Worm (Caenorhabditis elegans) whole organism, L3 larva: Measurements from ENCODE around the gene F12A10.9.
A peak's percentile ranks its signal among the peaks of the same experiment; 100 is the strongest.

Experiments used
- R02D3.7 ChIP-seq: fragments of 150-350 bp; optimal IDR thresholded peaks from 2 replicates; lab custom pipeline; 2014; ENCODE audit warnings: missing biosample characterization, missing genetic modification characterization
- ZK546.5 ChIP-seq: sonication (generic microtip); optimal IDR thresholded peaks from 2 replicates; lab custom pipeline; 2017; ENCODE audit warnings: missing biosample characterization, missing genetic modification characterization
- aly-2 ChIP-seq: fragments of 150-350 bp; optimal IDR thresholded peaks from 2 replicates; lab custom pipeline; 2014; ENCODE audit warnings: missing biosample characterization, missing genetic modification characterization
- ceh-28 ChIP-seq: fragments of 150-350 bp; optimal IDR thresholded peaks from 2 replicates; lab custom pipeline; 2014; ENCODE audit warnings: missing biosample characterization, missing genetic modification reagents, missing genetic modification characterization
- ceh-82 ChIP-seq: fragments of 150-350 bp; optimal IDR thresholded peaks from 2 replicates; lab custom pipeline; 2014; ENCODE audit warnings: missing biosample characterization, missing genetic modification characterization
- ceh-9 ChIP-seq: sonication (generic microtip); optimal IDR thresholded peaks from 2 replicates; lab custom pipeline; 2018; ENCODE audit warnings: missing biosample characterization, missing genetic modification characterization
- daf-12 ChIP-seq: fragments of 150-350 bp; optimal IDR thresholded peaks from 2 replicates; lab custom pipeline; 2014; ENCODE audit warnings: missing biosample characterization, missing genetic modification reagents, missing genetic modification characterization
- egl-27 ChIP-seq: sonication (generic microtip); optimal IDR thresholded peaks from 4 replicates; lab custom pipeline; 2017; ENCODE audit warnings: missing biosample characterization, missing genetic modification reagents, missing genetic modification characterization
- egl-5 ChIP-seq: fragments of 150-350 bp; optimal IDR thresholded peaks from 2 replicates; lab custom pipeline; 2017; ENCODE audit warnings: missing biosample characterization, missing genetic modification reagents, missing genetic modification characterization, inconsistent platforms
- elt-2 ChIP-seq: sonication (generic microtip); optimal IDR thresholded peaks from 2 replicates; lab custom pipeline; 2016; ENCODE audit warnings: missing genetic modification reagents, mild to moderate bottlenecking, missing genetic modification characterization, missing compliant biosample characterization
- elt-3 ChIP-seq, 3 experiments: fragments of 150-350 bp in 1 of 3; sonication (generic microtip) in 2 of 3; optimal IDR thresholded peaks; 2 replicates in 2 of 3; 4 replicates in 1 of 3; lab custom pipeline; 2014 to 2017; ENCODE audit warnings: missing biosample characterization in 3 of 3, missing genetic modification characterization in 3 of 3
- eor-1 ChIP-seq, 2 experiments: fragments of 150-350 bp; optimal IDR thresholded peaks; 2 replicates each; lab custom pipeline; 2014 to 2018; ENCODE audit warnings: missing biosample characterization in 2 of 2, missing genetic modification characterization in 2 of 2
- fkh-10 ChIP-seq: sonication (generic microtip); optimal IDR thresholded peaks from 2 replicates; lab custom pipeline; 2017; ENCODE audit warnings: missing biosample characterization, missing genetic modification reagents, missing genetic modification characterization
- fkh-2 ChIP-seq: fragments of 150-350 bp; optimal IDR thresholded peaks from 2 replicates; lab custom pipeline; 2014; ENCODE audit warnings: missing biosample characterization, missing genetic modification reagents, missing genetic modification characterization
- fos-1 ChIP-seq: fragments of 150-350 bp; optimal IDR thresholded peaks from 2 replicates; lab custom pipeline; 2014; ENCODE audit warnings: missing biosample characterization, missing genetic modification characterization
- hmg-11 ChIP-seq: sonication (generic microtip); optimal IDR thresholded peaks from 2 replicates; lab custom pipeline; 2016; ENCODE audit warnings: missing genetic modification characterization, missing compliant biosample characterization
- lin-15B ChIP-seq: fragments of 150-350 bp; optimal IDR thresholded peaks from 2 replicates; lab custom pipeline; 2014; ENCODE audit warnings: missing biosample characterization, missing genetic modification characterization
- lin-39 ChIP-seq: fragments of 150-350 bp; optimal IDR thresholded peaks from 2 replicates; lab custom pipeline; 2018; ENCODE audit warnings: missing biosample characterization, missing genetic modification reagents, missing genetic modification characterization
- mdl-1 ChIP-seq: fragments of 150-350 bp; optimal IDR thresholded peaks from 2 replicates; lab custom pipeline; 2014; ENCODE audit warnings: missing biosample characterization, missing genetic modification characterization
- mml-1 ChIP-seq: fragments of 150-350 bp; sonication (generic microtip); optimal IDR thresholded peaks from 3 replicates; lab custom pipeline; 2014; ENCODE audit warnings: missing biosample characterization, missing genetic modification characterization
- nfya-1 ChIP-seq: sonication (generic microtip); optimal IDR thresholded peaks from 2 replicates; lab custom pipeline; 2017; ENCODE audit warnings: missing genetic modification characterization, mild to moderate bottlenecking, missing compliant biosample characterization, antibody characterized with exemption, moderate library complexity; ENCODE audit not compliant: insufficient read depth
- nhr-11 ChIP-seq: fragments of 150-350 bp; optimal IDR thresholded peaks from 2 replicates; lab custom pipeline; 2014; ENCODE audit warnings: missing biosample characterization, missing genetic modification characterization
- nhr-12 ChIP-seq: fragments of 150-350 bp; optimal IDR thresholded peaks from 2 replicates; lab custom pipeline; 2014; ENCODE audit warnings: missing biosample characterization, missing genetic modification characterization
- nhr-23 ChIP-seq: fragments of 150-350 bp; optimal IDR thresholded peaks from 2 replicates; lab custom pipeline; 2014; ENCODE audit warnings: missing biosample characterization, missing genetic modification reagents, missing genetic modification characterization
- nhr-25 ChIP-seq: sonication (generic microtip); optimal IDR thresholded peaks from 2 replicates; lab custom pipeline; 2017; ENCODE audit warnings: missing biosample characterization, missing genetic modification characterization
- nhr-28 ChIP-seq: fragments of 150-350 bp; optimal IDR thresholded peaks from 2 replicates; lab custom pipeline; 2014; ENCODE audit warnings: missing biosample characterization, missing genetic modification characterization
- nhr-43 ChIP-seq: sonication (generic microtip); optimal IDR thresholded peaks from 2 replicates; lab custom pipeline; 2016; ENCODE audit warnings: mild to moderate bottlenecking, missing genetic modification characterization, missing compliant biosample characterization; ENCODE audit not compliant: poor library complexity, severe bottlenecking
- nhr-67 ChIP-seq: fragments of 150-350 bp; optimal IDR thresholded peaks from 2 replicates; lab custom pipeline; 2014; ENCODE audit warnings: missing biosample characterization, missing genetic modification characterization
- nhr-76 ChIP-seq: fragments of 150-350 bp; sonication (generic microtip); optimal IDR thresholded peaks from 5 replicates; lab custom pipeline; 2014; ENCODE audit warnings: missing biosample characterization, missing genetic modification characterization
- nhr-77 ChIP-seq: fragments of 150-350 bp; optimal IDR thresholded peaks from 2 replicates; lab custom pipeline; 2014; ENCODE audit warnings: missing biosample characterization, missing genetic modification characterization
- pha-4 ChIP-seq: fragments of 150-350 bp; optimal IDR thresholded peaks from 2 replicates; lab custom pipeline; 2014; ENCODE audit warnings: missing biosample characterization, missing genetic modification reagents, missing genetic modification characterization
- sea-2 ChIP-seq: fragments of 150-350 bp; sonication (generic microtip); optimal IDR thresholded peaks from 4 replicates; lab custom pipeline; 2014; ENCODE audit warnings: missing biosample characterization, missing genetic modification reagents, missing genetic modification characterization
- skn-1 ChIP-seq: fragments of 150-350 bp; optimal IDR thresholded peaks from 2 replicates; lab custom pipeline; 2014; ENCODE audit warnings: missing biosample characterization, missing genetic modification characterization
- snpc-4 ChIP-seq: fragments of 150-350 bp; optimal IDR thresholded peaks from 2 replicates; lab custom pipeline; 2014; ENCODE audit warnings: missing biosample characterization, missing genetic modification characterization
- tbx-2 ChIP-seq: sonication (generic microtip); optimal IDR thresholded peaks from 2 replicates; lab custom pipeline; 2016; ENCODE audit warnings: mild to moderate bottlenecking, missing genetic modification characterization, missing compliant biosample characterization
- unc-62 ChIP-seq: fragments of 150-350 bp; sonication (generic microtip); optimal IDR thresholded peaks from 4 replicates; lab custom pipeline; 2014; ENCODE audit warnings: missing biosample characterization, missing genetic modification reagents, missing genetic modification characterization
- ztf-4 ChIP-seq: fragments of 150-350 bp; optimal IDR thresholded peaks from 2 replicates; lab custom pipeline; 2014; ENCODE audit warnings: missing biosample characterization, missing genetic modification characterization

The F12A10.9 gene

ce11 chrII:5473946-5474423, 24.5 kb upstream of the F12A10.9 start, which contains the start of gene mrps-16:
Gene mrps-16, plus strand, starts transcription at chrII:5474373.
- TF ChIP-seq fkh-2 (tag; lab: Kevin White, UChicago) (no peak), nhr-28 (tag; lab: Kevin White, UChicago) (no peak), fkh-10 (GFP tag; lab: Kevin White, UChicago) (no peak), nfya-1 (tag; lab: Kevin White, UChicago) (peak; percentile 53), ztf-4 (no peak), nhr-77 (tag; lab: Kevin White, UChicago) (no peak), nhr-43 (tag; lab: Kevin White, UChicago) (peak; percentile 22), daf-12 (no peak), snpc-4 (tag; lab: Kevin White, UChicago) (no peak), nhr-12 (tag; lab: Kevin White, UChicago) (no peak), R02D3.7 (peak; percentile 26), fos-1 (tag; lab: Kevin White, UChicago) (no peak), egl-5 (tag; lab: Kevin White, UChicago) (peak; percentile 8), tbx-2 (tag; lab: Kevin White, UChicago) (no peak), ceh-9 (no peak), ceh-28 (tag; lab: Kevin White, UChicago) (peak; percentile 22), lin-15B (tag; lab: Kevin White, UChicago) (peak; percentile 40), elt-2 (no peak), hmg-11 (tag; lab: Kevin White, UChicago) (peak; percentile 77), nhr-25 (tag; lab: Kevin White, UChicago) (peak; percentile 44), lin-39 (tag; lab: Kevin White, UChicago) (peak; percentile 17)

ce11 chrII:5474946-5475345, 23.5 kb upstream of the F12A10.9 start, which contains the start of gene ilcr-2:
Gene ilcr-2, plus strand, starts transcription at chrII:5475246.
- TF ChIP-seq ZK546.5 (tag; lab: Kevin White, UChicago) (no peak), tbx-2 (tag; lab: Kevin White, UChicago) (no peak), pha-4 (tag; lab: Kevin White, UChicago) (no peak), nhr-23 (tag; lab: Kevin White, UChicago) (no peak), hmg-11 (tag; lab: Kevin White, UChicago) (no peak), nhr-77 (tag; lab: Kevin White, UChicago) (no peak), snpc-4 (tag; lab: Kevin White, UChicago) (no peak), skn-1 (tag; lab: Kevin White, UChicago) (no peak), eor-1 (tag; optimal IDR thresholded peaks at IDR 0.05; lab: Kevin White, UChicago) (no peak), nhr-67 (tag; lab: Kevin White, UChicago) (no peak), sea-2 (GFP tag; lab: Kevin White, UChicago) (no peak)

- TF ChIP-seq ztf-4 (no peak), ZK546.5 (tag; lab: Kevin White, UChicago) (no peak), hmg-11 (tag; lab: Kevin White, UChicago) (no peak), skn-1 (tag; lab: Kevin White, UChicago) (no peak), R02D3.7 (no peak), ceh-82 (tag; lab: Kevin White, UChicago) (no peak), mdl-1 (tag; lab: Kevin White, UChicago) (no peak), nhr-11 (tag; lab: Kevin White, UChicago) (no peak), fkh-2 (tag; lab: Kevin White, UChicago) (no peak)
Observed at ce11 chrII:5478318-5478717, 20.2 kb upstream of the F12A10.9 start, which contains the start of gene F56D1.1. Gene F56D1.1, plus strand, starts transcription at chrII:5478618.

- no peak for TF ChIP-seq hmg-11 (tag; lab: Kevin White, UChicago)
- TF ChIP-seq mml-1 (tag; lab: Kevin White, UChicago): no peak
- no peak for TF ChIP-seq elt-3 (tag; optimal IDR thresholded peaks at IDR 0.05; lab: Kevin White, UChicago)
- no peak for TF ChIP-seq sea-2 (GFP tag; lab: Kevin White, UChicago)
- TF ChIP-seq fos-1 (tag; lab: Kevin White, UChicago): no peak
- no peak for TF ChIP-seq nhr-76 (tag; lab: Kevin White, UChicago)
- no peak for TF ChIP-seq egl-27 (tag; lab: Kevin White, UChicago)
- no peak for TF ChIP-seq unc-62 (GFP tag; lab: Kevin White, UChicago)
- no peak for TF ChIP-seq tbx-2 (tag; lab: Kevin White, UChicago)
- TF ChIP-seq nhr-67 (tag; lab: Kevin White, UChicago): no peak
- TF ChIP-seq aly-2 (tag; lab: Kevin White, UChicago): no peak
- no peak for TF ChIP-seq nhr-11 (tag; lab: Kevin White, UChicago)
- TF ChIP-seq, all 47 proteins: peak for 0
Observed at ce11 chrII:5481982-5482381, 16.5 kb upstream of the F12A10.9 start, which contains the start of gene cal-8. Gene cal-8, minus strand, starts transcription at chrII:5482041.
